Worm (Caenorhabditis elegans) whole organism, L4/young adult: ENCODE measurements around the gene cnnm-3.

ENCODE experiments used
- W03F9.2 ChIP-seq: fragments of 150-350 bp; optimal IDR thresholded peaks from 2 replicates; lab custom pipeline; 2014; ENCODE audit warnings: missing biosample characterization, missing genetic modification characterization
- dao-5 ChIP-seq: sonication (generic microtip); optimal IDR thresholded peaks from 2 replicates; lab custom pipeline; 2016; ENCODE audit warnings: missing genotype, missing genetic modification characterization, moderate library complexity, missing compliant biosample characterization
- him-1 ChIP-seq: sonication (generic microtip); optimal IDR thresholded peaks from 2 replicates; lab custom pipeline; 2016; ENCODE audit warnings: missing genotype, missing genetic modification reagents, missing genetic modification characterization, missing compliant biosample characterization

- no peak for TF ChIP-seq dao-5 (tag; lab: Kevin White, UChicago)
- no peak for TF ChIP-seq him-1 (tag; lab: Kevin White, UChicago)
- no peak for TF ChIP-seq W03F9.2 (tag; lab: Kevin White, UChicago)
Measured at ce11 chrX:3023552-3024183, 22.0 kb downstream of the cnnm-3 start.
